Worm (Caenorhabditis elegans) whole organism, L2 larva: ENCODE measurements around the gene cyp-25A2.

Experiments
- C34F6.9 ChIP-seq: fragments of 150-350 bp; optimal IDR thresholded peaks from 2 replicates; lab custom pipeline; 2014; ENCODE audit warnings: missing biosample characterization, missing genetic modification characterization
- Y55F3AM.14 ChIP-seq: fragments of 200-800 bp; sonication (Bioruptor generic); optimal IDR thresholded peaks from 2 replicates; lab custom pipeline; 2018; ENCODE audit warnings: mild to moderate bottlenecking, missing genetic modification characterization, missing compliant biosample characterization
- aly-2 ChIP-seq: fragments of 150-350 bp; optimal IDR thresholded peaks from 2 replicates; lab custom pipeline; 2014; ENCODE audit warnings: missing biosample characterization, missing genetic modification characterization
- blmp-1 ChIP-seq: sonication (generic microtip); optimal IDR thresholded peaks from 2 replicates; lab custom pipeline; 2017; ENCODE audit warnings: missing genetic modification characterization, mild to moderate bottlenecking, missing compliant biosample characterization, antibody characterized with exemption, moderate library complexity; ENCODE audit not compliant: insufficient read depth
- crh-2 ChIP-seq: sonication (generic microtip); optimal IDR thresholded peaks from 2 replicates; lab custom pipeline; 2017; ENCODE audit warnings: missing biosample characterization, missing genetic modification characterization
- dmd-4 ChIP-seq: sonication (generic microtip); optimal IDR thresholded peaks from 2 replicates; lab custom pipeline; 2017; ENCODE audit warnings: missing biosample characterization, missing genetic modification characterization
- elt-3 ChIP-seq: sonication (generic microtip); optimal IDR thresholded peaks from 2 replicates; lab custom pipeline; 2017; ENCODE audit warnings: missing biosample characterization, missing genetic modification characterization
- fos-1 ChIP-seq: fragments of 150-350 bp; optimal IDR thresholded peaks from 2 replicates; lab custom pipeline; 2014; ENCODE audit warnings: missing biosample characterization, missing genetic modification characterization
- lin-11 ChIP-seq: fragments of 150-350 bp; sonication (generic microtip); optimal IDR thresholded peaks from 2 replicates; lab custom pipeline; 2014; ENCODE audit warnings: missing biosample characterization, missing genetic modification characterization, inconsistent platforms, mixed read lengths
- lin-13 ChIP-seq: fragments of 150-350 bp; optimal IDR thresholded peaks from 2 replicates; lab custom pipeline; 2014; ENCODE audit warnings: missing biosample characterization, missing genetic modification reagents, missing genetic modification characterization
- lsy-2 ChIP-seq, 2 experiments: fragments of 150-350 bp in 1 of 2; sonication (generic microtip) in 1 of 2; optimal IDR thresholded peaks; 2 replicates each; lab custom pipeline; 2014 to 2017; ENCODE audit warnings: missing biosample characterization in 2 of 2, missing genetic modification characterization in 2 of 2
- mab-5 ChIP-seq: fragments of 150-350 bp; optimal IDR thresholded peaks from 2 replicates; lab custom pipeline; 2014; ENCODE audit warnings: missing biosample characterization, missing genetic modification characterization
- mbf-1 ChIP-seq: sonication (generic microtip); optimal IDR thresholded peaks from 2 replicates; lab custom pipeline; 2017; ENCODE audit warnings: missing biosample characterization, missing genetic modification characterization
- nhr-10 ChIP-seq: sonication (generic microtip); optimal IDR thresholded peaks from 2 replicates; lab custom pipeline; 2017; ENCODE audit warnings: missing biosample characterization, missing genetic modification characterization
- nhr-11 ChIP-seq: fragments of 150-350 bp; optimal IDR thresholded peaks from 2 replicates; lab custom pipeline; 2014; ENCODE audit warnings: missing biosample characterization, missing genetic modification characterization
- nhr-129 ChIP-seq: fragments of 150-350 bp; optimal IDR thresholded peaks from 2 replicates; lab custom pipeline; 2014; ENCODE audit warnings: missing biosample characterization, missing genetic modification characterization
- nhr-21 ChIP-seq: fragments of 150-350 bp; optimal IDR thresholded peaks from 2 replicates; lab custom pipeline; 2014; ENCODE audit warnings: missing biosample characterization, missing genetic modification characterization
- nhr-237 ChIP-seq: fragments of 150-350 bp; optimal IDR thresholded peaks from 2 replicates; lab custom pipeline; 2014; ENCODE audit warnings: missing biosample characterization, missing genetic modification characterization
- nhr-25 ChIP-seq: fragments of 150-350 bp; sonication (generic microtip); optimal IDR thresholded peaks from 3 replicates; lab custom pipeline; 2014; ENCODE audit warnings: missing biosample characterization, missing genetic modification characterization
- nhr-6 ChIP-seq: fragments of 150-350 bp; optimal IDR thresholded peaks from 2 replicates; lab custom pipeline; 2014; ENCODE audit warnings: missing biosample characterization, missing genetic modification characterization
- sem-4 ChIP-seq: fragments of 150-350 bp; optimal IDR thresholded peaks from 2 replicates; lab custom pipeline; 2014; ENCODE audit warnings: missing biosample characterization, missing genetic modification reagents, missing genetic modification characterization
- skn-1 ChIP-seq: sonication (generic microtip); optimal IDR thresholded peaks from 2 replicates; lab custom pipeline; 2017; ENCODE audit warnings: missing biosample characterization, missing genetic modification characterization
- sma-3 ChIP-seq: sonication (generic microtip); optimal IDR thresholded peaks from 2 replicates; lab custom pipeline; 2016; ENCODE audit warnings: missing genetic modification reagents, missing genetic modification characterization, missing compliant biosample characterization
- sma-9 ChIP-seq, 2 experiments: fragments of 150-350 bp in 1 of 2; sonication (generic microtip) in 1 of 2; optimal IDR thresholded peaks; 2 replicates each; lab custom pipeline; 2014 to 2016; ENCODE audit warnings: missing genetic modification characterization in 2 of 2, mild to moderate bottlenecking in 1 of 2, missing biosample characterization in 1 of 2, missing compliant biosample characterization in 1 of 2, missing genetic modification reagents in 1 of 2, moderate library complexity in 1 of 2
- snpc-4 ChIP-seq: fragments of 150-350 bp; optimal IDR thresholded peaks from 2 replicates; lab custom pipeline; 2014; ENCODE audit warnings: missing biosample characterization, missing genetic modification characterization
- unc-39 ChIP-seq: fragments of 150-350 bp; optimal IDR thresholded peaks from 2 replicates; lab custom pipeline; 2014; ENCODE audit warnings: missing biosample characterization, missing genetic modification characterization
- unc-62 ChIP-seq: fragments of 150-350 bp; optimal IDR thresholded peaks from 2 replicates; lab custom pipeline; 2014; ENCODE audit warnings: missing biosample characterization, missing genetic modification reagents, missing genetic modification characterization
- ztf-11 ChIP-seq: sonication (generic microtip); optimal IDR thresholded peaks from 2 replicates; lab custom pipeline; 2017; ENCODE audit warnings: missing biosample characterization, missing genetic modification characterization
- ztf-4 ChIP-seq: fragments of 150-350 bp; optimal IDR thresholded peaks from 2 replicates; lab custom pipeline; 2014; ENCODE audit warnings: missing biosample characterization, missing genetic modification characterization

Gene cyp-25A2

DNA sequence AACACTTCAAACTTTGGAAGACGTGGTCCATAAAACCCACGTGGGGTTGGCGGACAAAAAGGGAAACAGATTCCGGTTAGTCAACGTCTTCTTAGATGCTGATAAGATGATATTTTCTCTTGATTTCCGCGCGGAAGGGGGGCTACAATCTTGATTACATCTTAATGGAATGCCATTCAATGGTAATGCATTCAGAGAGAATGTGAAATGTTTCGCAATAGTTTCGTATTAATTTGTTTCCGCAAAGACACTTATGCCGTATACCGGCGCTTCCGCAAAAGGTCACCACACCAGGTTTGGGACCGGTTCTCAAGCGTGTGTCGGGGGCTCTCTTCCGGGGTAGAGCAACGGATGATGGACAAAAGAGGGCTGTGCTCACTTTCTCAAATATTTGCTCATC is 39.5 kb downstream of the cyp-25A2 start:
- peak; percentile 53 for TF ChIP-seq nhr-129
- TF ChIP-seq lin-13 (GFP tag; lab: Kevin White, UChicago): no peak

DNA sequence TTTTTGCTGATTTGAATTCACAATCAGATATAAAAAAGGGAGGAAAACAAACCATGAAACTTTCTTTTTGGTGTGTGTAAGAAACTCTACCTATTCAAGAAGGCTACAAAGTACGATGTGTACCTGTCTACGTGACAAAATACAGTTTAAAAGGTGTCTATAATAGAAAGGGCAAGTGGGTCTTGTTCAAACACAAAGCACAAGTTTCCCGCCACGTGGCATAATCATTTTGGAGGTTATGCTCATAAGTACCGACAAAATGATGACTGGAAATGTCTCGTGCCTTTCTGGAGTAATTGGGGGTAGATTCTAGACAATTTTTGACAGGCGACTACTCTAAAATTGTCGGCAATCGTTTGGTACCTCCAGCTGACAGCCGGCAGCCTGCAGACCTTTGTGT is 39.9 kb downstream of the cyp-25A2 start:
- TF ChIP-seq mab-5 (tag; lab: Kevin White, UChicago): no peak
- no peak for TF ChIP-seq elt-3 (tag; lab: Kevin White, UChicago)
- peak; percentile 33 for TF ChIP-seq sma-9 (GFP tag; optimal IDR thresholded peaks at IDR 0.05; lab: Kevin White, UChicago)
- TF ChIP-seq sma-9 (tag; optimal IDR thresholded peaks at IDR 0.05; lab: Kevin White, UChicago): no peak
- TF ChIP-seq sem-4 (tag; lab: Kevin White, UChicago): no peak
- no peak for TF ChIP-seq dmd-4 (tag; lab: Kevin White, UChicago)
- no peak for TF ChIP-seq nhr-6 (tag; lab: Kevin White, UChicago)
- no peak for TF ChIP-seq nhr-21 (tag; lab: Kevin White, UChicago)
- TF ChIP-seq mbf-1 (tag; lab: Kevin White, UChicago): no peak
- TF ChIP-seq crh-2 (tag; lab: Kevin White, UChicago): peak; percentile 79
- no peak for TF ChIP-seq skn-1 (tag; lab: Kevin White, UChicago)
- no peak for TF ChIP-seq nhr-11

DNA sequence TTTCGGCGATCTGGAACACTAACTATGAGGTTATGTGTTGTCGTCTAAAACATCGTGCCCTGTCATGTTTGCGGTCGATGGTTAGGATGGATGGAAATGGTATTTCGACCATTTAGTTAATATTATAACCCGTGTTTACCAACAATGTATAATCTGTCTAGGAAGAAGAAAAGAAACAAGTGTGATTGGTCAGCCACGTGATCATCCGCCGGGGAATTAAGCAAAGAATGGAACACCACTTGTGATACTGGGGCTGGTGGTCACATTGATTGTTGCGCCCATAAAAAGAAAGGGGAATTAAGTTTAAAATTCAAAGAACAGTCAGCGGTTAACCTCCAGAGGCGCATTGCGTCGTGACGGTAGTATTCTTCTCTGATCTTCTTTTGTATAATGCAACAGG is 40.6 kb downstream of the cyp-25A2 start:
- TF ChIP-seq unc-62 (GFP tag; lab: Kevin White, UChicago) (no peak), unc-39 (tag; lab: Kevin White, UChicago) (no peak), dmd-4 (tag; lab: Kevin White, UChicago) (no peak), nhr-10 (no peak), ztf-4 (tag; lab: Kevin White, UChicago) (no peak), lsy-2 (tag; optimal IDR thresholded peaks at IDR 0.05; lab: Kevin White, UChicago) (peak in 1 of 2 experiments; percentile 15), nhr-21 (tag; lab: Kevin White, UChicago) (peak; percentile 29), ztf-11 (tag; lab: Kevin White, UChicago) (no peak), Y55F3AM.14 (GFP tag; lab: Kevin White, UChicago) (no peak), nhr-25 (tag; lab: Kevin White, UChicago) (peak; percentile 85), crh-2 (tag; lab: Kevin White, UChicago) (peak; percentile 48), sma-9 (GFP tag; optimal IDR thresholded peaks at IDR 0.05; lab: Kevin White, UChicago) (peak; percentile 86), sma-9 (tag; optimal IDR thresholded peaks at IDR 0.05; lab: Kevin White, UChicago) (no peak), aly-2 (tag; lab: Kevin White, UChicago) (no peak), sma-3 (peak; percentile 54), nhr-6 (tag; lab: Kevin White, UChicago) (peak; percentile 53), nhr-237 (tag; lab: Kevin White, UChicago) (no peak), C34F6.9 (tag; lab: Kevin White, UChicago) (no peak), lin-11 (no peak), nhr-129 (peak; percentile 36)
- TF ChIP-seq, all 48 proteins: peak for 8

DNA sequence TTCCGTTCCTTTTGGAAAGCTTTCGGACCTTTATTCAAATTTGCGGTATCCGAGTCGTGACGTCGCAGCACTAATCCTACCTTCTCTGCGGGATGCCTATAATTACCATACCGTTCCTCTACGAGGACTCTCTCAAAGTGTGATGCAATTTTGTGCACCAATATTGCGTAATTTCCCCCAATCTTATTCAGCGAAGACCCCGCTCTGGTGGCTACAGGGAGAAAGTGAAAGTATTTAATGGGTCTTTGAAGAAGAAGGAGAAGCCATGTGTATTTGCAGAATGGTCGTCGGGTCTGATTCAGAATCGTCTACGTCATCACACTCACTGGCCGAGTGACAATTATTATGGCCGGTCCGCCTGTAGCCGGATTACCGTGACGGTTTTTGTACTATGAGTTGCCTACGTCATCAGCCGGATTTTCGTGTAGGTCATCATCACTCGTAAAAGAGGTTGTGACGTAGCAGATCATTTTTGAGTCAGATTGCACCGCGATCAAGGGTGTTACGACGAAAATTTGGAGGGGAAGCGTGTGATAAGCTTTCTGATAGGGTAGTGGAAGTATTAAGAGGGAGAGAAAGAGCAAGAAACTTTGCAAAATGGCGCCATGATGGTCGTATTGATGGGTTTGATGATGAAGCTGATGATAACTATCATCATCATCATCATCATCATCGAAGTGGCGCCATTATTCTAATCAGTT is 41.3 kb downstream of the cyp-25A2 start:
- TF ChIP-seq nhr-25 (tag; lab: Kevin White, UChicago) (peak; percentile 58), mab-5 (tag; lab: Kevin White, UChicago) (no peak), sma-9 (GFP tag; optimal IDR thresholded peaks at IDR 0.05; lab: Kevin White, UChicago) (peak; percentile 36), sma-9 (tag; optimal IDR thresholded peaks at IDR 0.05; lab: Kevin White, UChicago) (no peak), blmp-1 (tag; lab: Kevin White, UChicago) (peak; percentile 36), lsy-2 (tag; optimal IDR thresholded peaks at IDR 0.05; lab: Kevin White, UChicago) (no peak), fos-1 (peak; percentile 51), crh-2 (tag; lab: Kevin White, UChicago) (peak; percentile 7)
- TF ChIP-seq, all 48 proteins: peak for 5

DNA sequence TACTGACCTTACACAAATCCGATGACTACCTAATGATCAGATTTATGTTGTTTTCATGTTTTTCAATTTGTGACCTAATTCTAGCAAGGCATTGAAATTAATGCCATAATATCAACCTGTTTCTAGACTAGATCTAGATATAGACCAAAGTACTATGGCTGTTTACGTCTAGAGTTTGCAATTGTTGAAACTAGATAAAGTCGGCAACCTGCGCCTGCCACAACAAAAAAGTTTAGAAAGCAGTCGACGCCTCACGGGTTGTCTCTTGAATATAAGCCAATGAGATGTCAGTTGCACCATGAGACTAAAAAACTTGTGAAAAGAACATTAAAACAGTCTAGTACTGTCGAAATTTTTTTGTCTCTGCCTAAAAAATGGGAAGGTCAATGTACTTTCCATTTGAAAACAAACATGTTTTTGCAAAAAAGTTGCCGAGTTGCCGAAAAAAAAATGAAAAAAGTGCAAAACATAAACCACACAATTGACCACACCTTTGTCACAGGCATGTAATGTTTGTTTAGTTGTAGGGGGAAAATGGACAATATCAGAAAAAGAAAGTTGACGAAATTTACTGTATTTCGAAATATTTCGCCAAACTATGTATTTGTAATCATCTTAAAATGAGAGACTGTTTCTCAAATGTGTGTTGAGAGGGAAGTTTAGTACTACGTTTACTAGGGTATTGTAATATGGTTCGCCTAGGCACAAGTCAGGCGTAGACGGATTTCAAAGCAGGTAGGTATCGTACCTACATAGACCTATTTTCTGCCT is 44.1 kb downstream of the cyp-25A2 start:
- TF ChIP-seq nhr-129 (peak; percentile 55), snpc-4 (tag; lab: Kevin White, UChicago) (peak; percentile 16), lin-11 (no peak)
